Fruit fly (Drosophila melanogaster) whole organism, embryonic: Measurements from ENCODE around the gene CG31675.
A peak's percentile ranks its signal among the peaks of the same experiment; 100 is the strongest.

Experiments used
- B-H2 ChIP-seq: fragments of 200-800 bp; sonication (Bioruptor generic); optimal IDR thresholded peaks from 2 replicates; lab custom pipeline; 2018; ENCODE audit warnings: missing biosample characterization, mild to moderate bottlenecking, missing genetic modification characterization
- BEAF-32 ChIP-seq: fragments of 200-800 bp; sonication (Bioruptor generic); optimal IDR thresholded peaks from 3 replicates; lab custom pipeline; 2017; ENCODE audit warnings: missing biosample characterization, missing genetic modification characterization, mild to moderate bottlenecking, moderate library complexity, missing genetic modification reagents
- Bgb ChIP-seq: fragments of 200-800 bp; sonication (Bioruptor generic); IDR thresholded peaks from 2 replicates; pipeline ENCODE4 v1.3.6; 2022; ENCODE audit warnings: missing biosample characterization, missing genetic modification characterization; ENCODE audit not compliant: partially characterized antibody
- CG10209 ChIP-seq: fragments of 200-800 bp; sonication (Bioruptor generic); optimal IDR thresholded peaks from 3 replicates; lab custom pipeline; 2017; ENCODE audit warnings: missing biosample characterization, mild to moderate bottlenecking, missing genetic modification characterization, missing genetic modification reagents
- CG10321 ChIP-seq: fragments of 200-800 bp; sonication (Bioruptor generic); IDR thresholded peaks from 2 replicates; pipeline ENCODE4 v1.3.6; 2022; ENCODE audit warnings: missing biosample characterization, missing genetic modification characterization
- CG10431 ChIP-seq: fragments of 200-800 bp; sonication (Bioruptor generic); optimal IDR thresholded peaks from 3 replicates; lab custom pipeline; 2018; ENCODE audit warnings: missing biosample characterization, mild to moderate bottlenecking, missing genetic modification characterization
- CG11504 ChIP-seq: fragments of 200-800 bp; sonication (Bioruptor generic); optimal IDR thresholded peaks from 3 replicates; lab custom pipeline; 2019; ENCODE audit warnings: missing biosample characterization, mild to moderate bottlenecking, missing genetic modification characterization, moderate library complexity
- CG11695 ChIP-seq: fragments of 200-800 bp; sonication (Bioruptor generic); IDR thresholded peaks from 3 replicates; pipeline ENCODE4 v1.3.6; 2022; ENCODE audit warnings: missing biosample characterization, missing genetic modification characterization
- CG13296 ChIP-seq: fragments of 200-800 bp; sonication (Bioruptor generic); optimal IDR thresholded peaks from 3 replicates; lab custom pipeline; 2018; ENCODE audit warnings: missing biosample characterization, mild to moderate bottlenecking, missing genetic modification characterization
- CG13424 ChIP-seq: fragments of 200-800 bp; sonication (Bioruptor generic); optimal IDR thresholded peaks from 2 replicates; lab custom pipeline; 2019; ENCODE audit warnings: missing biosample characterization, mild to moderate bottlenecking, missing genetic modification characterization, moderate library complexity
- CG13624 ChIP-seq: fragments of 200-800 bp; sonication (Bioruptor generic); optimal IDR thresholded peaks from 2 replicates; lab custom pipeline; 2016; ENCODE audit warnings: missing biosample characterization, missing genetic modification characterization
- CG13894 ChIP-seq: fragments of 200-800 bp; sonication (Bioruptor generic); optimal IDR thresholded peaks from 3 replicates; lab custom pipeline; 2018; ENCODE audit warnings: missing biosample characterization, mild to moderate bottlenecking, missing genetic modification characterization, moderate library complexity
- CG2678 ChIP-seq: fragments of 200-800 bp; sonication (Bioruptor generic); optimal IDR thresholded peaks from 3 replicates; lab custom pipeline; 2019; ENCODE audit warnings: missing biosample characterization, mild to moderate bottlenecking, missing genetic modification characterization, moderate library complexity
- CG30431 ChIP-seq: fragments of 200-800 bp; sonication (Bioruptor generic); optimal IDR thresholded peaks from 2 replicates; lab custom pipeline; 2017; ENCODE audit warnings: missing biosample characterization, missing genetic modification characterization
- CG3163 ChIP-seq: fragments of 200-800 bp; sonication (Bioruptor generic); optimal IDR thresholded peaks from 3 replicates; lab custom pipeline; 2016; ENCODE audit warnings: missing biosample characterization, missing genetic modification characterization
- CG7839 ChIP-seq: fragments of 200-800 bp; sonication (Bioruptor generic); optimal IDR thresholded peaks from 3 replicates; lab custom pipeline; 2018; ENCODE audit warnings: missing biosample characterization, mild to moderate bottlenecking, missing genetic modification characterization, moderate library complexity
- CG9215 ChIP-seq: fragments of 200-800 bp; sonication (Bioruptor generic); IDR thresholded peaks from 2 replicates; pipeline ENCODE4 v1.3.6; 2022; ENCODE audit warnings: missing biosample characterization, missing genetic modification characterization
- CG9817 ChIP-seq: fragments of 200-800 bp; sonication (Bioruptor generic); optimal IDR thresholded peaks from 2 replicates; lab custom pipeline; 2018; ENCODE audit warnings: missing biosample characterization, mild to moderate bottlenecking, missing genetic modification characterization, moderate library complexity
- CG9932 ChIP-seq: fragments of 200-800 bp; sonication (Bioruptor generic); IDR thresholded peaks from 2 replicates; pipeline ENCODE4 v1.3.6; 2022; ENCODE audit warnings: missing biosample characterization, missing genetic modification characterization
- CTCF ChIP-seq: fragments of 200-800 bp; sonication (Bioruptor generic); optimal IDR thresholded peaks from 2 replicates; lab custom pipeline; 2017; ENCODE audit warnings: missing biosample characterization, mild to moderate bottlenecking, missing genetic modification characterization, moderate library complexity
- D19A ChIP-seq: fragments of 200-800 bp; optimal IDR thresholded peaks from 3 replicates; lab custom pipeline; 2019; ENCODE audit warnings: missing biosample characterization, mild to moderate bottlenecking, missing genetic modification characterization, moderate library complexity
- Ets65A ChIP-seq: fragments of 200-800 bp; sonication (Bioruptor generic); peaks from one replicate; lab custom pipeline; 2016; ENCODE audit warnings: missing biosample characterization, missing genetic modification characterization
- Fer2 ChIP-seq: fragments of 200-800 bp; sonication (Bioruptor generic); optimal IDR thresholded peaks from 2 replicates; lab custom pipeline; 2018; ENCODE audit warnings: missing biosample characterization, mild to moderate bottlenecking, missing genetic modification characterization, moderate library complexity
- H2.0 ChIP-seq: fragments of 200-800 bp; sonication (Bioruptor generic); IDR thresholded peaks from 2 replicates; pipeline ENCODE4 v1.3.6; 2022; ENCODE audit warnings: missing biosample characterization, missing genetic modification characterization
- MBD-R2 ChIP-seq: fragments of 200-800 bp; sonication (Bioruptor generic); IDR thresholded peaks from 2 replicates; pipeline ENCODE4 v1.3.6; 2022; ENCODE audit warnings: missing biosample characterization, missing genetic modification characterization
- Med ChIP-seq: fragments of 200-800 bp; sonication (Bioruptor generic); peaks from one replicate; lab custom pipeline; 2016; ENCODE audit warnings: missing biosample characterization, missing genetic modification characterization, mild to moderate bottlenecking, inconsistent platforms, moderate library complexity
- Meics ChIP-seq: fragments of 200-800 bp; sonication (Bioruptor generic); optimal IDR thresholded peaks from 2 replicates; lab custom pipeline; 2017; ENCODE audit warnings: missing biosample characterization, mild to moderate bottlenecking, missing genetic modification characterization
- Nf-YC ChIP-seq: fragments of 200-800 bp; optimal IDR thresholded peaks from 3 replicates; lab custom pipeline; 2019; ENCODE audit warnings: missing biosample characterization, mild to moderate bottlenecking, missing genetic modification characterization, moderate library complexity
- Ptx1 ChIP-seq: fragments of 200-800 bp; sonication (Bioruptor generic); IDR thresholded peaks from 2 replicates; pipeline ENCODE4 v1.3.6; 2022; ENCODE audit warnings: missing biosample characterization, missing genetic modification characterization
- Rfx ChIP-seq: fragments of 200-800 bp; sonication (Bioruptor generic); IDR thresholded peaks from 2 replicates; pipeline ENCODE4 v1.3.6; 2022; ENCODE audit warnings: missing biosample characterization, missing genetic modification characterization
- Usf ChIP-seq: fragments of 200-800 bp; sonication (Bioruptor generic); optimal IDR thresholded peaks from 2 replicates; lab custom pipeline; 2017; ENCODE audit warnings: missing genotype, missing biosample characterization, missing genetic modification characterization
- al ChIP-seq: fragments of 200-800 bp; sonication (Bioruptor generic); IDR thresholded peaks from 2 replicates; pipeline ENCODE4 v1.3.6; 2022; ENCODE audit warnings: missing biosample characterization, missing genetic modification characterization
- bcd ChIP-seq: fragments of 200-800 bp; sonication (Bioruptor generic); optimal IDR thresholded peaks from 2 replicates; lab custom pipeline; 2017; ENCODE audit warnings: missing biosample characterization, mild to moderate bottlenecking, missing genetic modification characterization
- chn ChIP-seq: fragments of 200-800 bp; sonication (Bioruptor generic); optimal IDR thresholded peaks from 2 replicates; lab custom pipeline; 2016; ENCODE audit warnings: missing biosample characterization, missing genetic modification characterization
- crp ChIP-seq, 2 experiments: fragments of 200-800 bp; sonication (Bioruptor generic); optimal IDR thresholded peaks; 2 replicates in 1 of 2; 3 replicates in 1 of 2; lab custom pipeline; 2017; ENCODE audit warnings: missing biosample characterization in 2 of 2, missing genetic modification characterization in 2 of 2, mild to moderate bottlenecking in 1 of 2, moderate library complexity in 1 of 2
- disco-r ChIP-seq: fragments of 200-800 bp; sonication (Bioruptor generic); optimal IDR thresholded peaks from 2 replicates; lab custom pipeline; 2016; ENCODE audit warnings: missing biosample characterization, missing genetic modification characterization
- dysf ChIP-seq: fragments of 200-800 bp; sonication (Bioruptor generic); IDR thresholded peaks from 3 replicates; pipeline ENCODE4 v1.3.6; 2022; ENCODE audit warnings: missing biosample characterization, missing genetic modification characterization
- exex ChIP-seq: fragments of 200-800 bp; sonication (Bioruptor generic); optimal IDR thresholded peaks from 4 replicates; lab custom pipeline; 2018; ENCODE audit warnings: missing biosample characterization, mild to moderate bottlenecking, missing genetic modification characterization, moderate library complexity
- fd3F ChIP-seq: fragments of 200-800 bp; sonication (Bioruptor generic); optimal IDR thresholded peaks from 2 replicates; lab custom pipeline; 2018; ENCODE audit warnings: missing biosample characterization, mild to moderate bottlenecking, missing genetic modification characterization, moderate library complexity
- gcm2 ChIP-seq: fragments of 200-800 bp; sonication (Bioruptor generic); optimal IDR thresholded peaks from 2 replicates; lab custom pipeline; 2016; ENCODE audit warnings: missing biosample characterization, missing genetic modification characterization
- grau ChIP-seq: fragments of 200-800 bp; optimal IDR thresholded peaks from 3 replicates; lab custom pipeline; 2019; ENCODE audit warnings: missing biosample characterization, mild to moderate bottlenecking, missing genetic modification characterization, moderate library complexity
- hbn ChIP-seq: fragments of 200-800 bp; sonication (Bioruptor generic); IDR thresholded peaks from 2 replicates; pipeline ENCODE4 v1.3.6; 2022; ENCODE audit warnings: missing biosample characterization, missing genetic modification characterization; ENCODE audit not compliant: partially characterized antibody
- lab ChIP-seq: fragments of 200-800 bp; sonication (Bioruptor generic); optimal IDR thresholded peaks from 3 replicates; lab custom pipeline; 2017; ENCODE audit warnings: missing biosample characterization, missing genetic modification characterization, mild to moderate bottlenecking, moderate library complexity, missing genetic modification reagents
- lbe ChIP-seq: fragments of 200-800 bp; sonication (Bioruptor generic); optimal IDR thresholded peaks from 2 replicates; lab custom pipeline; 2016; ENCODE audit warnings: missing biosample characterization, mild to moderate bottlenecking, missing genetic modification characterization
- row ChIP-seq: fragments of 200-800 bp; sonication (Bioruptor generic); IDR thresholded peaks from 3 replicates; pipeline ENCODE4 v1.3.6; 2022; ENCODE audit warnings: missing biosample characterization, missing genetic modification characterization
- so ChIP-seq: fragments of 200-800 bp; sonication (Bioruptor generic); IDR thresholded peaks from 3 replicates; pipeline ENCODE4 v1.3.6; 2022; ENCODE audit warnings: missing biosample characterization, missing genetic modification characterization
- vvl ChIP-seq: fragments of 200-800 bp; sonication (Bioruptor generic); IDR thresholded peaks from 2 replicates; pipeline ENCODE4 v1.3.6; 2022; ENCODE audit warnings: missing biosample characterization, missing genetic modification characterization
- wek ChIP-seq: fragments of 200-800 bp; sonication (Bioruptor generic); optimal IDR thresholded peaks from 3 replicates; lab custom pipeline; 2018; ENCODE audit warnings: missing biosample characterization, mild to moderate bottlenecking, missing genetic modification characterization, moderate library complexity
- zf30C ChIP-seq: fragments of 200-800 bp; sonication (Bioruptor generic); optimal IDR thresholded peaks from 3 replicates; lab custom pipeline; 2018; ENCODE audit warnings: missing biosample characterization, mild to moderate bottlenecking, missing genetic modification characterization

Gene CG31675

dm6 chr2L:20829755-20830396 lies 37.7 kb upstream of the CG31675 start:
- TF ChIP-seq CG11504 (tag; lab: Kevin White, UChicago) (peak; percentile 26), BEAF-32 (peak; percentile 12), CG9932 (GFP tag; lab: Robert Waterston, UW) (peak; percentile 27), CG13296 (GFP tag; lab: Kevin White, UChicago) (peak; percentile 47), CG10431 (GFP tag; lab: Kevin White, UChicago) (no peak), CG7839 (tag; lab: Kevin White, UChicago) (peak; percentile 3), Bgb (GFP tag; lab: Robert Waterston, UW) (no peak), D19A (tag; lab: Kevin White, UChicago) (peak; percentile 50), row (GFP tag; lab: Robert Waterston, UW) (peak; percentile 61), disco-r (no peak), gcm2 (GFP tag; lab: Kevin White, UChicago) (no peak), grau (tag; lab: Kevin White, UChicago) (peak; percentile 4), CG13424 (tag; lab: Kevin White, UChicago) (peak; percentile 30), zf30C (GFP tag; lab: Kevin White, UChicago) (no peak), al (GFP tag; lab: Robert Waterston, UW) (no peak), bcd (GFP tag; lab: Kevin White, UChicago) (peak; percentile 4), Ets65A (no peak), lab (GFP tag; lab: Kevin White, UChicago) (peak; percentile 39), H2.0 (GFP tag; lab: Robert Waterston, UW) (no peak), Rfx (GFP tag; lab: Robert Waterston, UW) (peak; percentile 32; the same call in 1 of the 2 replicates), crp (GFP tag; optimal IDR thresholded peaks at IDR 0.05; lab: Kevin White, UChicago) (peak in 1 of 2 experiments; percentile 77), CG3163 (GFP tag; lab: Kevin White, UChicago) (peak; percentile 86), CG13624 (GFP tag; lab: Kevin White, UChicago) (no peak), CTCF (GFP tag; lab: Kevin White, UChicago) (peak; percentile 19), CG10321 (0 out of 2 replicates have a peak, but pooled peaks have one; percentile 8), dysf (GFP tag; lab: Robert Waterston, UW) (peak; percentile 13; the same call in 1 of the 3 replicates), exex (tag; lab: Kevin White, UChicago) (peak; percentile 17), Med (peak; percentile 39), B-H2 (GFP tag; lab: Kevin White, UChicago) (peak; percentile 45), CG2678 (tag; lab: Kevin White, UChicago) (peak; percentile 48), Usf (GFP tag; lab: Kevin White, UChicago) (no peak), CG13894 (peak; percentile 18), CG9215 (GFP tag; lab: Robert Waterston, UW) (no peak), Fer2 (tag; lab: Kevin White, UChicago) (no peak), hbn (GFP tag; lab: Robert Waterston, UW) (no peak), CG30431 (GFP tag; lab: Kevin White, UChicago) (no peak), fd3F (GFP tag; lab: Kevin White, UChicago) (peak; percentile 4), CG10209 (no peak), wek (GFP tag; lab: Kevin White, UChicago) (no peak), so (0 out of 3 replicates have a peak, but pooled peaks have one; percentile 42), CG11695 (GFP tag; lab: Robert Waterston, UW) (0 out of 3 replicates have a peak, but pooled peaks have one; percentile 9), MBD-R2 (peak; percentile 19; the same call in 1 of the 2 replicates), Ptx1 (GFP tag; lab: Robert Waterston, UW) (0 out of 2 replicates have a peak, but pooled peaks have one; percentile 16), CG9817 (tag; lab: Kevin White, UChicago) (peak; percentile 26), Nf-YC (tag; lab: Kevin White, UChicago) (peak; percentile 14), vvl (GFP tag; lab: Robert Waterston, UW) (0 out of 2 replicates have a peak, but pooled peaks have one; percentile 33), Meics (GFP tag; lab: Kevin White, UChicago) (peak; percentile 3), lbe (peak; percentile 33), chn (GFP tag; lab: Kevin White, UChicago) (no peak)
